Comparison of ENCODE assay signal across 4 fruit fly cellular contexts in the genomic region with DNA sequence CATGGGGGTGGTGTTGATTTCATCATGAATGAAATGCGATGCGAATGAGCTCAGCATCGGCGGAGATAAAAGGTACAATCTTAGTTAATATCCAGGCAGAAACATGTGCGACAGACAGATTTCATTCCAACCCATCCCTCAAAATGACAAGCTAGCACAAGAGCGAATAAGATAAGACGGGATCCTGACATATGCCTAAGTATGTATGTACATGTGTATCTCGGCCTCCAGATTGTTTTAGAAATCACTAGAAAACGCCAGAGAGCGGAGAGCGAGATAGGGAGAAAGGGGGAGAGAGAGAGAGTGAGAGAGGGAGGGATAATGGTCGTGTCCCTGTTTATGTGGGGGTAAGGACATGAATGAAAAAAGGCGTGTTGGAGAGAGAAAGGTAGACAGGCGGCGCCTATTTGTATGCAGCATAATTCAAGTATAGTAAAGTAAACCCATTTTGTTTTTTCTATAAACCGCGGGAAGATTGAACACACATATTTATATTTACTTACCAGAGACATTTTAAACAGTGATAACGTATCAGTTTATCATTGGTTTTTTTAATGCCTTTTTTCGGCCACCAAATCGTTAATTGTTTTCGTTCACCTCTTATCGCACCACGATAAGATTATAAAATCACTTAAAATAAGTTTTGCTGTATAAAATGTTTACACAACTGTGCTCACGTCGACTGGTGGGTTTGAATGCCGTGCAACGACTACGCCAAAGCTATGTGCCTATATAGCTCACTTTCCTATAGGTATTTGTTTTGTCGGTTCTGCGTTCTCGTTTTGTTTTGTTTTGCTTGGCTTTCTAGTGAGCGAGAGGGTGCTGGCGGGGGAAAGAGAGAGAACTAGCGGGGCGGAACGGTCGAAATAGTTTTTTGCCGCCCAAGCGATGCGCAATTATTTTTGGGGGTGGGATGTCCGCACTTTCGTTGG.
TF ChIP-seq lines count a peak whose summit lies in the region.

No protein-coding gene starts in this region.

TF ChIP-seq in whole organism, adult, 20 proteins besides CTCF, POLR2A, EP300 and RAD21 (continued from another document):
- TF ChIP-seq CG33017 (tag; optimal IDR thresholded peaks at IDR 0.05; lab: Kevin White, UChicago) (peak; percentile 82), Mnt (GFP tag; optimal IDR thresholded peaks at IDR 0.05; lab: Kevin White, UChicago) (peak; percentile 79), CG11617 (GFP tag; optimal IDR thresholded peaks at IDR 0.05; lab: Kevin White, UChicago) (peak; percentile 78), CG14711 (tag; optimal IDR thresholded peaks at IDR 0.05; lab: Kevin White, UChicago) (peak; percentile 33)
TF ChIP-seq in whole organism, adult: peak in this region for 16.

TF ChIP-seq in whole organism, embryonic, 481 proteins besides CTCF, POLR2A, EP300 and RAD21 (continued from another document and continues in another):
- TF ChIP-seq CG10209 (GFP tag; optimal IDR thresholded peaks at IDR 0.05; lab: Kevin White, UChicago) (peak; percentile 5), Nf-YC (tag; optimal IDR thresholded peaks at IDR 0.05; lab: Kevin White, UChicago) (peak; percentile 44), CG11504 (tag; optimal IDR thresholded peaks at IDR 0.05; lab: Kevin White, UChicago) (peak; percentile 3), cwo (GFP tag; optimal IDR thresholded peaks at IDR 0.05; lab: Kevin White, UChicago) (peak; percentile 28), CG1233 (GFP tag; optimal IDR thresholded peaks at IDR 0.05; lab: Kevin White, UChicago) (peak; percentile 39), so (GFP tag; IDR thresholded peaks at IDR 0.05; lab: Robert Waterston, UW) (peak; percentile 8; the same call in 1 of the 3 replicates), CG11456 (GFP tag; IDR thresholded peaks at IDR 0.05; lab: Robert Waterston, UW) (0 out of 3 replicates have a peak, but pooled peaks have one; percentile 40), CG15011 (GFP tag; optimal IDR thresholded peaks at IDR 0.05; lab: Kevin White, UChicago) (peak; percentile 48), Hmx (GFP tag; optimal IDR thresholded peaks at IDR 0.05; lab: Kevin White, UChicago) (no peak), CG10543 (GFP tag; optimal IDR thresholded peaks at IDR 0.05; lab: Kevin White, UChicago) (peak; percentile 87), emc (GFP tag; optimal IDR thresholded peaks at IDR 0.05; lab: Kevin White, UChicago) (no peak), chn (GFP tag; optimal IDR thresholded peaks at IDR 0.05; lab: Kevin White, UChicago) (peak; percentile 6), p53 (GFP tag; optimal IDR thresholded peaks at IDR 0.05; lab: Kevin White, UChicago) (no peak), CG17385 (GFP tag; optimal IDR thresholded peaks at IDR 0.05; lab: Kevin White, UChicago) (peak; percentile 34), psq (GFP tag; optimal IDR thresholded peaks at IDR 0.05; lab: Kevin White, UChicago) (peak; percentile 48), CG33557 (GFP tag; optimal IDR thresholded peaks at IDR 0.05; lab: Kevin White, UChicago) (peak; percentile 29), cas (GFP tag; IDR thresholded peaks at IDR 0.05; lab: Robert Waterston, UW) (0 out of 2 replicates have a peak, but pooled peaks have one; percentile 19), Fer1 (GFP tag; optimal IDR thresholded peaks at IDR 0.05; lab: Kevin White, UChicago) (peak; percentile 62), CG9727 (GFP tag; optimal IDR thresholded peaks at IDR 0.05; lab: Kevin White, UChicago) (peak; percentile 44), sr (GFP tag; IDR thresholded peaks at IDR 0.05; lab: Robert Waterston, UW) (0 out of 3 replicates have a peak, but pooled peaks have one; percentile 11), CG34422 (GFP tag; IDR thresholded peaks at IDR 0.05; lab: Robert Waterston, UW) (peak; percentile 39; the same call in 1 of the 3 replicates), CG31441 (GFP tag; IDR thresholded peaks at IDR 0.05; lab: Robert Waterston, UW) (peak; percentile 38; the same call in 1 of the 2 replicates), nau (GFP tag; optimal IDR thresholded peaks at IDR 0.05; lab: Kevin White, UChicago) (peak; percentile 53), CG16813 (GFP tag; IDR thresholded peaks at IDR 0.05; lab: Robert Waterston, UW; ENCODE audit: partially characterized antibody) (no peak), CG13424 (tag; optimal IDR thresholded peaks at IDR 0.05; lab: Kevin White, UChicago) (peak; percentile 5), chinmo (GFP tag; IDR thresholded peaks at IDR 0.05; lab: Robert Waterston, UW; ENCODE audit: partially characterized antibody) (0 out of 4 replicates have a peak, but pooled peaks have one; percentile 11), Gug (GFP tag; IDR thresholded peaks at IDR 0.05; lab: Robert Waterston, UW) (peak; percentile 20; the same call in 1 of the 4 replicates), CG9932 (GFP tag; IDR thresholded peaks at IDR 0.05; lab: Robert Waterston, UW) (no peak), CG7556 (GFP tag; optimal IDR thresholded peaks at IDR 0.05; lab: Kevin White, UChicago) (peak; percentile 56), B-H2 (GFP tag; optimal IDR thresholded peaks at IDR 0.05; lab: Kevin White, UChicago) (peak; percentile 63), CG7987 (GFP tag; optimal IDR thresholded peaks at IDR 0.05; lab: Kevin White, UChicago) (peak; percentile 14), slbo (GFP tag; IDR thresholded peaks at IDR 0.05; lab: Robert Waterston, UW) (peak; percentile 35; the same call in 1 of the 2 replicates), tap (tag; optimal IDR thresholded peaks at IDR 0.05; lab: Kevin White, UChicago) (peak; percentile 16), CG8924 (tag; optimal IDR thresholded peaks at IDR 0.05; lab: Kevin White, UChicago) (peak; percentile 44), Adf1 (GFP tag; IDR thresholded peaks at IDR 0.05; lab: Robert Waterston, UW) (peak; percentile 28; the same call in 1 of the 2 replicates)

TF ChIP-seq in whole organism, prepupa, 60 proteins besides CTCF, POLR2A, EP300 and RAD21 (continued from another document):
- TF ChIP-seq CG3032 (tag; optimal IDR thresholded peaks at IDR 0.05; lab: Kevin White, UChicago) = no peak
- TF ChIP-seq pdm3 (GFP tag; optimal IDR thresholded peaks at IDR 0.05; lab: Kevin White, UChicago) = peak; percentile 8
- no peak; the same call in 1 of the 2 replicates for TF ChIP-seq CG11294 (GFP tag; IDR thresholded peaks at IDR 0.05; lab: Robert Waterston, UW)
- peak; percentile 72 for TF ChIP-seq CG8119 (GFP tag; IDR thresholded peaks at IDR 0.05; lab: Robert Waterston, UW)
- no peak for TF ChIP-seq Ets21C (GFP tag; optimal IDR thresholded peaks at IDR 0.05; lab: Kevin White, UChicago)
- peak; percentile 89 for TF ChIP-seq eg (GFP tag; IDR thresholded peaks at IDR 0.05; lab: Robert Waterston, UW)
- no peak for TF ChIP-seq CG10631 (GFP tag; optimal IDR thresholded peaks at IDR 0.05; lab: Kevin White, UChicago)
- TF ChIP-seq CG8632 (GFP tag; optimal IDR thresholded peaks at IDR 0.05; lab: Kevin White, UChicago) = no peak
- no peak for TF ChIP-seq fd59A (GFP tag; optimal IDR thresholded peaks at IDR 0.05; lab: Kevin White, UChicago)
- TF ChIP-seq Lpt (GFP tag; optimal IDR thresholded peaks at IDR 0.05; lab: Kevin White, UChicago) = peak; percentile 68
- TF ChIP-seq svp (GFP tag; lab: Kevin White, UChicago) = peak; percentile 38
- peak; percentile 25 for TF ChIP-seq net (GFP tag; optimal IDR thresholded peaks at IDR 0.05; lab: Kevin White, UChicago)
- TF ChIP-seq fkh (GFP tag; optimal IDR thresholded peaks at IDR 0.05; lab: Kevin White, UChicago) = peak; percentile 94
- no peak for TF ChIP-seq CG6792 (GFP tag; optimal IDR thresholded peaks at IDR 0.05; lab: Kevin White, UChicago)
- TF ChIP-seq CG6276 (GFP tag; optimal IDR thresholded peaks at IDR 0.05; lab: Kevin White, UChicago) = peak; percentile 77
- TF ChIP-seq Eip93F (GFP tag; optimal IDR thresholded peaks at IDR 0.05; lab: Kevin White, UChicago) = peak; percentile 75
- peak; percentile 81 for TF ChIP-seq Eip78C (GFP tag; lab: Kevin White, UChicago)
- peak; percentile 15 to 17 for TF ChIP-seq ss (GFP tag; optimal IDR thresholded peaks at IDR 0.05; lab: Kevin White, UChicago)
- no peak for TF ChIP-seq CG11762 (GFP tag; optimal IDR thresholded peaks at IDR 0.05; lab: Kevin White, UChicago; ENCODE audit: insufficient read depth)
- TF ChIP-seq CG32006 (GFP tag; optimal IDR thresholded peaks at IDR 0.05; lab: Kevin White, UChicago) = peak; percentile 52
TF ChIP-seq in whole organism, prepupa: peak in this region for 20.

TF ChIP-seq in whole organism, wandering third instar larva, 38 proteins besides CTCF, POLR2A, EP300 and RAD21 (continued from another document):
- TF ChIP-seq Rel (GFP tag; optimal IDR thresholded peaks at IDR 0.05; lab: Kevin White, UChicago) (no peak), Rel (tag; optimal IDR thresholded peaks at IDR 0.05; lab: Kevin White, UChicago) (peak; percentile 5), Jra (GFP tag; optimal IDR thresholded peaks at IDR 0.05; lab: Kevin White, UChicago) (peak; percentile 38), Dfd (GFP tag; optimal IDR thresholded peaks at IDR 0.05; lab: Kevin White, UChicago) (no peak)
TF ChIP-seq in whole organism, wandering third instar larva: peak in this region for 10.
